Fruit fly (Drosophila melanogaster): ENCODE measurements around the gene CG34282.

Gene CG34282

DNA sequence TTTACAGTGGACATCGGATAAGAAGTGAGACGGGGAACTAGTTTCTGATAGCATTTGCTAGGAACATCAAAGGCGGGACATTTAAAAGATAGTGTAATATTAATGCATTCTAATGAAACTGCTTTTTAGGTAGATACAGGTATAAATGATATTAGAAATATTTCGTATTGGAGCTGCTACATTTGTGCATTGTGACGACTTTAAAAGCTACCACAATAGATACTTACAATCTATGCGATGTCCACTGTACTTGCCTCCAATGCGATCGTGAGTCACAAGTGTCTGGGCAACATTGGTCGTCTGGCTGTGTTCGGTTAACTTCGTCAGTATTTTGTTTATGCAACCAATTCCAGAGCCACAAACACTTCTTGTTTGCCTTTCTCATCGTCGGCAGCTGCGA is 25.2 kb upstream of the CG34282 start (continued):
- TF ChIP-seq CG10669 (GFP tag; optimal IDR thresholded peaks at IDR 0.05): peak; percentile 64
- TF ChIP-seq Sox15 (GFP tag; optimal IDR thresholded peaks at IDR 0.05): no peak
- no peak for TF ChIP-seq Lpt (GFP tag; optimal IDR thresholded peaks at IDR 0.05)
- TF ChIP-seq net (GFP tag; optimal IDR thresholded peaks at IDR 0.05): peak; percentile 60
- TF ChIP-seq Met (GFP tag; optimal IDR thresholded peaks at IDR 0.05): peak; percentile 62
- TF ChIP-seq CG6276 (GFP tag; optimal IDR thresholded peaks at IDR 0.05): no peak
- TF ChIP-seq CG11902 (GFP tag; optimal IDR thresholded peaks at IDR 0.05): peak; percentile 26
- TF ChIP-seq Gug (GFP tag; IDR thresholded peaks at IDR 0.05): peak; percentile 57
- peak; percentile 74 for TF ChIP-seq CG8119 (GFP tag; IDR thresholded peaks at IDR 0.05)
- TF ChIP-seq CG3919 (GFP tag; optimal IDR thresholded peaks at IDR 0.05): peak; percentile 65
- TF ChIP-seq CG4318 (GFP tag; optimal IDR thresholded peaks at IDR 0.05): no peak
- peak; percentile 82 for TF ChIP-seq CG32006 (GFP tag; optimal IDR thresholded peaks at IDR 0.05)
- TF ChIP-seq Smox (GFP tag; optimal IDR thresholded peaks at IDR 0.05): no peak
- peak; percentile 76 for TF ChIP-seq Sox14 (GFP tag; optimal IDR thresholded peaks at IDR 0.05)
- peak; percentile 80 for TF ChIP-seq CG15336 (GFP tag; IDR thresholded peaks at IDR 0.05)
- peak; percentile 3 for TF ChIP-seq CG8319 (GFP tag; optimal IDR thresholded peaks at IDR 0.05)
- peak; percentile 79; the same call in 2 of the 3 replicates for TF ChIP-seq CG6163 (GFP tag; IDR thresholded peaks at IDR 0.05)
- TF ChIP-seq Ets96B (tag; optimal IDR thresholded peaks at IDR 0.05): peak; percentile 75
- TF ChIP-seq cyc (GFP tag; optimal IDR thresholded peaks at IDR 0.05): peak; percentile 62
- TF ChIP-seq Blimp-1 (GFP tag; optimal IDR thresholded peaks at IDR 0.05): no peak
- peak; percentile 57 for TF ChIP-seq lz (GFP tag; optimal IDR thresholded peaks at IDR 0.05)
- no peak for TF ChIP-seq fd85E (GFP tag; optimal IDR thresholded peaks at IDR 0.05)
- no peak for TF ChIP-seq Hr4 (GFP tag; optimal IDR thresholded peaks at IDR 0.05)
- peak; percentile 93 for TF ChIP-seq Eip78C (GFP tag)
- TF ChIP-seq acj6 (GFP tag; optimal IDR thresholded peaks at IDR 0.05): peak; percentile 72
- no peak for TF ChIP-seq Hr38 (GFP tag; optimal IDR thresholded peaks at IDR 0.05)

DNA sequence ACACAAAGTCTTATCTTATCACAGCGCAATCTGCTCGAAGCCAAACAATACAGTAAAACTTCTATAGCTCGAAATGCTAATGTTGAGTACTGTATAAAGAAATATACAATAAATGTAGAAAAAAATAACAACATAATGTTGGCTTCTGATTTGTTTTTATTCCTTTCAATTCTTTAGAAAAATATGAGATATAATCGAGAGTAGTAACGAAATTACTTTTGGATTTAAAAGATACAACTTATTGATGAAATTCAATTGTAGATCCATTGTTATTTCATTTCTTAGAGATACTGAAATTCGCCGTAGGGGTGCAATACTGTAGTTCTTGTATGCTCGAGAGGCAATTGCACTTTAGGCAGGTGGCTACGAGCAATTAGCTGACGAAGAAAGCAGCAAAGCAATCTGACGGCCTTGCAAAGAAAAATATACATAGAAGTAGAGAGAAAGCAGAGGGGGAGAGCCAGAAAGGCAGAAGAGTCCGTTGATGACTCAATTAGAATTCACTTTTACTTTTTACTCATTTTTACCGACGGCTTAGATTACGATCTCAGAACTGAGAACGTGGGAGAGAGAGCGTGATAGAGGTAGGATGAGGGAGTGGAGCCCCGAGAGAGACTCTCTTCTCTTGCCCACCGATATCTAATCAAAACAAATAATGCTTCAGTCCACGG is 24.5 kb upstream of the CG34282 start:
- TF ChIP-seq OdsH (GFP tag; optimal IDR thresholded peaks at IDR 0.05) (peak; percentile 46), achi (GFP tag; optimal IDR thresholded peaks at IDR 0.05) (peak; percentile 51), CG9139 (GFP tag; optimal IDR thresholded peaks at IDR 0.05) (no peak), esn (GFP tag; optimal IDR thresholded peaks at IDR 0.05) (peak; percentile 73), spab (GFP tag; optimal IDR thresholded peaks at IDR 0.05) (no peak), CG10669 (GFP tag; optimal IDR thresholded peaks at IDR 0.05) (no peak), pdm3 (GFP tag; optimal IDR thresholded peaks at IDR 0.05) (no peak), CG11762 (GFP tag; optimal IDR thresholded peaks at IDR 0.05; ENCODE audit: insufficient read depth) (no peak), Ets21C (GFP tag; optimal IDR thresholded peaks at IDR 0.05) (peak; percentile 38), CG3919 (GFP tag; optimal IDR thresholded peaks at IDR 0.05) (no peak), CG6854 (GFP tag; optimal IDR thresholded peaks at IDR 0.05) (no peak), ss (GFP tag; optimal IDR thresholded peaks at IDR 0.05) (no peak), CG6163 (GFP tag; IDR thresholded peaks at IDR 0.05) (peak; percentile 58; the same call in 1 of the 3 replicates), salr (GFP tag; optimal IDR thresholded peaks at IDR 0.05) (peak in 1 of 2 experiments; percentile 54), Sox102F (GFP tag; optimal IDR thresholded peaks at IDR 0.05) (no peak), Blimp-1 (GFP tag; optimal IDR thresholded peaks at IDR 0.05) (peak; percentile 26), Eip75B (GFP tag; optimal IDR thresholded peaks at IDR 0.05) (peak; percentile 74), Hr4 (GFP tag; optimal IDR thresholded peaks at IDR 0.05) (no peak), CG6808 (GFP tag; optimal IDR thresholded peaks at IDR 0.05) (no peak), CG7368 (GFP tag; optimal IDR thresholded peaks at IDR 0.05) (no peak), CG3032 (tag; optimal IDR thresholded peaks at IDR 0.05) (peak; percentile 32), cyc (GFP tag; optimal IDR thresholded peaks at IDR 0.05) (peak; percentile 44), Sox15 (GFP tag; optimal IDR thresholded peaks at IDR 0.05) (no peak), Eip78C (GFP tag) (peak; percentile 95), Lpt (GFP tag; optimal IDR thresholded peaks at IDR 0.05) (no peak), Eip93F (GFP tag; optimal IDR thresholded peaks at IDR 0.05) (no peak), Hr39 (GFP tag; optimal IDR thresholded peaks at IDR 0.05) (peak; percentile 44), CG15336 (GFP tag; IDR thresholded peaks at IDR 0.05) (peak; percentile 68), CG10631 (GFP tag; optimal IDR thresholded peaks at IDR 0.05) (peak; percentile 58), CG6276 (GFP tag; optimal IDR thresholded peaks at IDR 0.05) (no peak), CG16779 (tag; optimal IDR thresholded peaks at IDR 0.05) (no peak), Smox (GFP tag; optimal IDR thresholded peaks at IDR 0.05) (no peak), acj6 (GFP tag; optimal IDR thresholded peaks at IDR 0.05) (peak; percentile 30), fkh (GFP tag; optimal IDR thresholded peaks at IDR 0.05) (peak; percentile 25), eg (GFP tag; IDR thresholded peaks at IDR 0.05) (peak; percentile 55; the same call in 2 of the 3 replicates)

All from whole organism, prepupa.